Fruit fly (Drosophila melanogaster) whole organism, prepupa: ENCODE measurements around the gene Vps15.

Source experiments
- CG1621 ChIP-seq: fragments of 200-800 bp; sonication (Bioruptor generic); optimal IDR thresholded peaks from 3 replicates; lab custom pipeline; 2018; ENCODE audit warnings: missing biosample characterization, mild to moderate bottlenecking, missing genetic modification characterization
- CG34406 ChIP-seq: fragments of 200-800 bp; sonication (Bioruptor generic); optimal IDR thresholded peaks from 3 replicates; lab custom pipeline; 2016; ENCODE audit warnings: missing biosample characterization, missing genetic modification characterization
- CG4318 ChIP-seq: fragments of 200-800 bp; sonication (Bioruptor generic); optimal IDR thresholded peaks from 3 replicates; lab custom pipeline; 2017; ENCODE audit warnings: missing biosample characterization, mild to moderate bottlenecking, missing genetic modification characterization
- CG6276 ChIP-seq: fragments of 200-800 bp; sonication (Bioruptor generic); optimal IDR thresholded peaks from 2 replicates; lab custom pipeline; 2017; ENCODE audit warnings: missing biosample characterization, mild to moderate bottlenecking, missing genetic modification characterization
- CG8119 ChIP-seq: fragments of 200-800 bp; sonication (Bioruptor generic); IDR thresholded peaks from 3 replicates; pipeline ENCODE4 v1.3.6; 2022; ENCODE audit warnings: missing biosample characterization, missing genetic modification characterization
- Eip93F ChIP-seq: fragments of 200-800 bp; sonication (Bioruptor generic); optimal IDR thresholded peaks from 2 replicates; lab custom pipeline; 2016; ENCODE audit warnings: missing biosample characterization, mild to moderate bottlenecking, missing genetic modification characterization
- Gug ChIP-seq: fragments of 200-800 bp; sonication (Bioruptor generic); IDR thresholded peaks from 2 replicates; pipeline ENCODE4 v1.3.6; 2022; ENCODE audit warnings: missing biosample characterization, missing genetic modification characterization
- Smox ChIP-seq: fragments of 200-800 bp; sonication (Bioruptor generic); optimal IDR thresholded peaks from 3 replicates; lab custom pipeline; 2016; ENCODE audit warnings: missing biosample characterization, missing genetic modification characterization
- Sox102F ChIP-seq: fragments of 200-800 bp; sonication (Bioruptor generic); optimal IDR thresholded peaks from 2 replicates; lab custom pipeline; 2016; ENCODE audit warnings: missing biosample characterization, mild to moderate bottlenecking, missing genetic modification characterization
- Sox14 ChIP-seq: fragments of 200-800 bp; sonication (Bioruptor generic); optimal IDR thresholded peaks from 3 replicates; lab custom pipeline; 2016; ENCODE audit warnings: missing biosample characterization, missing genetic modification characterization
- dac ChIP-seq: fragments of 200-800 bp; sonication (Bioruptor generic); optimal IDR thresholded peaks from 2 replicates; lab custom pipeline; 2017; ENCODE audit warnings: missing biosample characterization, mild to moderate bottlenecking, missing genetic modification characterization
- lz ChIP-seq: fragments of 200-800 bp; sonication (Bioruptor generic); optimal IDR thresholded peaks from 3 replicates; lab custom pipeline; 2016; ENCODE audit warnings: missing biosample characterization, missing genetic modification characterization
- pdm3 ChIP-seq: fragments of 200-800 bp; sonication (Bioruptor generic); optimal IDR thresholded peaks from 3 replicates; lab custom pipeline; 2016; ENCODE audit warnings: missing biosample characterization, missing genetic modification characterization

dm6 chr3R:9245576-9246200 lies at the start of gene Vps15:
- no peak for TF ChIP-seq CG4318 (GFP tag; lab: Kevin White, UChicago)
- peak; percentile 74 for TF ChIP-seq Smox
- no peak for TF ChIP-seq dac (GFP tag; lab: Kevin White, UChicago)
- TF ChIP-seq CG6276 = no peak
- no peak for TF ChIP-seq CG1621
- peak; percentile 57; the same call in 2 of the 3 replicates for TF ChIP-seq CG8119 (GFP tag; lab: Robert Waterston, UW)
- peak; percentile 66 for TF ChIP-seq lz (GFP tag; lab: Kevin White, UChicago)
- no peak for TF ChIP-seq Eip93F (GFP tag; lab: Kevin White, UChicago)
- TF ChIP-seq CG34406 (GFP tag; lab: Kevin White, UChicago) = peak; percentile 68
- TF ChIP-seq Gug = peak; percentile 46
- peak; percentile 71 for TF ChIP-seq Sox14 (GFP tag; lab: Kevin White, UChicago)
- peak; percentile 71 for TF ChIP-seq pdm3
- peak; percentile 67 for TF ChIP-seq Sox102F (GFP tag; lab: Kevin White, UChicago)
